Fruit fly (Drosophila melanogaster): Measurements from ENCODE around the gene Aduk.
A peak's percentile ranks its signal among the peaks of the same experiment; 100 is the strongest.

Aduk gene

dm6 chr3R:9351415-9352379, 17.2 kb upstream of the Aduk start (continued):
- TF ChIP-seq Eip74EF (GFP tag; optimal IDR thresholded peaks at IDR 0.05) (no peak), CG11560 (tag; IDR thresholded peaks at IDR 0.05) (no peak), NC2β (GFP tag; optimal IDR thresholded peaks at IDR 0.05) (peak; percentile 19), Asciz (GFP tag; optimal IDR thresholded peaks at IDR 0.05) (peak; percentile 20), nerfin-1 (tag; optimal IDR thresholded peaks at IDR 0.05) (no peak), nerfin-2 (GFP tag; IDR thresholded peaks at IDR 0.05; ENCODE audit: partially characterized antibody) (no peak), Hr39 (optimal IDR thresholded peaks at IDR 0.05) (no peak), CG3995 (GFP tag; optimal IDR thresholded peaks at IDR 0.05) (peak; percentile 19), usp (GFP tag; optimal IDR thresholded peaks at IDR 0.05) (no peak), Aef1 (GFP tag; IDR thresholded peaks at IDR 0.05) (no peak), ash1 (GFP tag; optimal IDR thresholded peaks at IDR 0.05) (no peak), NC2α (GFP tag; optimal IDR thresholded peaks at IDR 0.05) (peak; percentile 35), CG1603 (tag; optimal IDR thresholded peaks at IDR 0.05) (peak; percentile 19), al (GFP tag; IDR thresholded peaks at IDR 0.05) (no peak), CG10267 (tag; optimal IDR thresholded peaks at IDR 0.05) (peak; percentile 4), CG13775 (GFP tag; optimal IDR thresholded peaks at IDR 0.05) (peak; percentile 53), Optix (GFP tag; IDR thresholded peaks at IDR 0.05) (no peak), CG2889 (GFP tag; IDR thresholded peaks at IDR 0.05) (no peak), Stat92E (GFP tag; optimal IDR thresholded peaks at IDR 0.05) (no peak), slp2 (GFP tag; optimal IDR thresholded peaks at IDR 0.05) (peak; percentile 0), inv (GFP tag; IDR thresholded peaks at IDR 0.05; ENCODE audit: partially characterized antibody) (no peak), z (GFP tag; IDR thresholded peaks at IDR 0.05) (no peak), CG1647 (GFP tag; optimal IDR thresholded peaks at IDR 0.05) (peak; percentile 23), CG42726 (GFP tag; IDR thresholded peaks at IDR 0.05; ENCODE audit: partially characterized antibody) (no peak), CG6765 (GFP tag; optimal IDR thresholded peaks at IDR 0.05) (peak; percentile 77), gt (GFP tag; IDR thresholded peaks at IDR 0.05) (no peak), shn (GFP tag; optimal IDR thresholded peaks at IDR 0.05) (peak; percentile 43), CG15269 (tag; optimal IDR thresholded peaks at IDR 0.05) (peak; percentile 73), twi (tag; optimal IDR thresholded peaks at IDR 0.05) (no peak), pum (GFP tag; optimal IDR thresholded peaks at IDR 0.05) (peak; percentile 39), Med (GFP tag) (peak; percentile 93), hth (optimal IDR thresholded peaks at IDR 0.05) (no peak), emc (GFP tag; optimal IDR thresholded peaks at IDR 0.05) (peak; percentile 5), hkb (optimal IDR thresholded peaks at IDR 0.05) (no peak), hkb (GFP tag; IDR thresholded peaks at IDR 0.05) (no peak), gsb (GFP tag; IDR thresholded peaks at IDR 0.05) (no peak), Lim3 (GFP tag; IDR thresholded peaks at IDR 0.05) (no peak), Taf1 (GFP tag; IDR thresholded peaks at IDR 0.05) (no peak), Rx (GFP tag; IDR thresholded peaks at IDR 0.05) (no peak), zf30C (GFP tag; optimal IDR thresholded peaks at IDR 0.05) (peak; percentile 66), CG12942 (GFP tag; optimal IDR thresholded peaks at IDR 0.05) (peak; percentile 32), ind (GFP tag; optimal IDR thresholded peaks at IDR 0.05) (peak; percentile 64), Atf3 (GFP tag; optimal IDR thresholded peaks at IDR 0.05) (peak; percentile 20), TFAM (GFP tag; optimal IDR thresholded peaks at IDR 0.05) (no peak), dmrt99B (tag; optimal IDR thresholded peaks at IDR 0.05) (peak; percentile 62), CG4360 (GFP tag; IDR thresholded peaks at IDR 0.05) (no peak), h (optimal IDR thresholded peaks at IDR 0.05) (no peak), Ravus (GFP tag; IDR thresholded peaks at IDR 0.05) (no peak), Sry-β (GFP tag; optimal IDR thresholded peaks at IDR 0.05) (no peak), nmo (GFP tag; optimal IDR thresholded peaks at IDR 0.05) (peak; percentile 45)

Measured in whole organism, embryonic.